Worm (Caenorhabditis elegans) whole organism, L4 larva: ENCODE data around the gene F49F1.12.
A peak's percentile ranks its signal among the peaks of the same experiment; 100 is the strongest.

ENCODE experiments used
- F26F4.8 ChIP-seq: fragments of 200-800 bp; sonication (Bioruptor generic); conservative IDR thresholded peaks from 2 replicates; pipeline ENCODE4 v1.3.6; 2022; ENCODE audit warnings: missing genetic modification characterization, missing compliant biosample characterization
- F44E2.7 ChIP-seq: fragments of 200-800 bp; sonication (Bioruptor generic); IDR thresholded peaks from 2 replicates; pipeline ENCODE4 v2.1.2; 2022; ENCODE audit warnings: missing genetic modification characterization, missing compliant biosample characterization
- T20F7.1 ChIP-seq: fragments of 200-800 bp; sonication (Bioruptor generic); optimal IDR thresholded peaks from 2 replicates; lab custom pipeline; 2018; ENCODE audit warnings: mild to moderate bottlenecking, missing genetic modification characterization, missing compliant biosample characterization
- Y5F2A.4 ChIP-seq: fragments of 200-800 bp; sonication (Bioruptor generic); optimal IDR thresholded peaks from 2 replicates; lab custom pipeline; 2018; ENCODE audit warnings: mild to moderate bottlenecking, missing genetic modification characterization, missing compliant biosample characterization
- Y75B8A.6 ChIP-seq: fragments of 200-800 bp; sonication (Bioruptor generic); IDR thresholded peaks from 2 replicates; pipeline ENCODE4 v1.3.6; 2022; ENCODE audit warnings: missing genetic modification reagents, missing genetic modification characterization, missing compliant biosample characterization
- aha-1 ChIP-seq: fragments of 150-350 bp; peaks from one replicate; lab custom pipeline; 2014; ENCODE audit warnings: missing biosample characterization, missing genetic modification characterization
- aly-2 ChIP-seq: sonication (generic microtip); optimal IDR thresholded peaks from 2 replicates; lab custom pipeline; 2018; ENCODE audit warnings: missing biosample characterization, missing genetic modification characterization
- attf-4 ChIP-seq: sonication (generic microtip); optimal IDR thresholded peaks from 3 replicates; lab custom pipeline; 2017; ENCODE audit warnings: missing biosample characterization, missing genetic modification characterization
- ceh-28 ChIP-seq: fragments of 150-350 bp; optimal IDR thresholded peaks from 2 replicates; lab custom pipeline; 2014; ENCODE audit warnings: missing biosample characterization, missing genetic modification reagents, missing genetic modification characterization
- ces-1 ChIP-seq: fragments of 150-350 bp; sonication (generic microtip); optimal IDR thresholded peaks from 4 replicates; lab custom pipeline; 2014; ENCODE audit warnings: missing biosample characterization, missing genetic modification reagents, missing genetic modification characterization
- cey-2 ChIP-seq: sonication (generic microtip); optimal IDR thresholded peaks from 3 replicates; lab custom pipeline; 2017; ENCODE audit warnings: missing genetic modification characterization, mild to moderate bottlenecking, missing compliant biosample characterization, antibody characterized with exemption, borderline replicate concordance; ENCODE audit not compliant: insufficient read depth
- ctbp-1 ChIP-seq: fragments of 200-800 bp; sonication (Bioruptor generic); IDR thresholded peaks from 2 replicates; pipeline ENCODE4 v1.3.6; 2022; ENCODE audit warnings: missing genetic modification reagents, missing genetic modification characterization, missing compliant biosample characterization
- daf-16 ChIP-seq, 3 experiments: sonication (generic microtip); optimal IDR thresholded peaks; 2 replicates each; lab custom pipeline; 2016 to 2017; ENCODE audit warnings: missing genetic modification characterization in 3 of 3, missing genetic modification reagents in 3 of 3, mild to moderate bottlenecking in 2 of 3, missing compliant biosample characterization in 2 of 3, missing biosample characterization in 1 of 3, moderate library complexity in 1 of 3
- dmd-6 ChIP-seq: fragments of 200-800 bp; sonication (Bioruptor generic); IDR thresholded peaks from 2 replicates; pipeline ENCODE4 v1.3.6; 2022; ENCODE audit warnings: missing genetic modification reagents, missing genetic modification characterization, missing compliant biosample characterization
- dmd-9 ChIP-seq: fragments of 200-800 bp; sonication (Bioruptor generic); IDR thresholded peaks from 2 replicates; pipeline ENCODE4 v1.3.6; 2022; ENCODE audit warnings: missing genetic modification reagents, missing genetic modification characterization, missing compliant biosample characterization
- dve-1 ChIP-seq: sonication (generic microtip); optimal IDR thresholded peaks from 2 replicates; lab custom pipeline; 2017; ENCODE audit warnings: antibody characterized with exemption, mild to moderate bottlenecking, missing genetic modification characterization, missing compliant biosample characterization; ENCODE audit not compliant: insufficient read depth
- gei-8 ChIP-seq: fragments of 200-800 bp; sonication (Bioruptor generic); optimal IDR thresholded peaks from 2 replicates; lab custom pipeline; 2018; ENCODE audit warnings: mild to moderate bottlenecking, missing genetic modification characterization, missing compliant biosample characterization
- hlh-11 ChIP-seq: fragments of 200-800 bp; sonication (Bioruptor generic); optimal IDR thresholded peaks from 2 replicates; lab custom pipeline; 2018; ENCODE audit warnings: mild to moderate bottlenecking, missing genetic modification characterization, missing compliant biosample characterization
- hlh-30 ChIP-seq: sonication (generic microtip); optimal IDR thresholded peaks from 2 replicates; lab custom pipeline; 2017; ENCODE audit warnings: antibody characterized with exemption, mild to moderate bottlenecking, missing genetic modification characterization, missing compliant biosample characterization; ENCODE audit not compliant: insufficient read depth
- jun-1 ChIP-seq: fragments of 150-350 bp; optimal IDR thresholded peaks from 2 replicates; lab custom pipeline; 2014; ENCODE audit warnings: missing biosample characterization, missing genetic modification reagents, missing genetic modification characterization
- lin-1 ChIP-seq: fragments of 200-800 bp; sonication (Bioruptor generic); IDR thresholded peaks from 2 replicates; pipeline ENCODE4 v1.3.6; 2022; ENCODE audit warnings: missing genetic modification reagents, missing genetic modification characterization, missing compliant biosample characterization
- lin-13 ChIP-seq: fragments of 150-350 bp; optimal IDR thresholded peaks from 2 replicates; lab custom pipeline; 2014; ENCODE audit warnings: missing biosample characterization, missing genetic modification reagents, missing genetic modification characterization
- lir-3 ChIP-seq: sonication (generic microtip); optimal IDR thresholded peaks from 2 replicates; lab custom pipeline; 2016; ENCODE audit warnings: mild to moderate bottlenecking, missing genetic modification characterization, missing compliant biosample characterization
- lsy-2 ChIP-seq, 2 experiments: fragments of 150-350 bp in 1 of 2; sonication (generic microtip) in 1 of 2; optimal IDR thresholded peaks; 2 replicates each; lab custom pipeline; 2014 to 2017; ENCODE audit warnings: missing biosample characterization in 2 of 2, missing genetic modification characterization in 2 of 2
- mep-1 ChIP-seq: fragments of 150-350 bp; sonication (generic microtip); optimal IDR thresholded peaks from 3 replicates; lab custom pipeline; 2014; ENCODE audit warnings: missing biosample characterization, missing genetic modification characterization
- nhr-102 ChIP-seq: sonication (generic microtip); optimal IDR thresholded peaks from 2 replicates; lab custom pipeline; 2016; ENCODE audit warnings: mild to moderate bottlenecking, missing genetic modification characterization, moderate library complexity, missing compliant biosample characterization
- nhr-11 ChIP-seq: fragments of 150-350 bp; optimal IDR thresholded peaks from 2 replicates; lab custom pipeline; 2014; ENCODE audit warnings: missing biosample characterization, missing genetic modification characterization
- nhr-28 ChIP-seq: fragments of 150-350 bp; optimal IDR thresholded peaks from 2 replicates; lab custom pipeline; 2014; ENCODE audit warnings: missing biosample characterization, missing genetic modification characterization
- nhr-48 ChIP-seq: sonication (generic microtip); optimal IDR thresholded peaks from 2 replicates; lab custom pipeline; 2016; ENCODE audit warnings: mild to moderate bottlenecking, missing genetic modification characterization, missing compliant biosample characterization
- nhr-77 ChIP-seq: fragments of 150-350 bp; optimal IDR thresholded peaks from 2 replicates; lab custom pipeline; 2014; ENCODE audit warnings: missing biosample characterization, missing genetic modification characterization
- php-3 ChIP-seq: fragments of 200-800 bp; sonication (Bioruptor generic); IDR thresholded peaks from 2 replicates; pipeline ENCODE4 v1.3.6; 2022; ENCODE audit warnings: missing genetic modification reagents, missing genetic modification characterization, missing compliant biosample characterization
- pqm-1 ChIP-seq: sonication (generic microtip); optimal IDR thresholded peaks from 2 replicates; lab custom pipeline; 2017; ENCODE audit warnings: missing biosample characterization, missing genetic modification characterization
- snpc-1.2 ChIP-seq: fragments of 200-800 bp; sonication (Bioruptor generic); IDR thresholded peaks from 2 replicates; pipeline ENCODE4 v1.3.6; 2022; ENCODE audit warnings: missing genetic modification reagents, missing genetic modification characterization, missing compliant biosample characterization
- unc-39 ChIP-seq: sonication (generic microtip); optimal IDR thresholded peaks from 2 replicates; lab custom pipeline; 2017; ENCODE audit warnings: missing biosample characterization, missing genetic modification characterization
- zag-1 ChIP-seq: fragments of 150-350 bp; optimal IDR thresholded peaks from 2 replicates; lab custom pipeline; 2014; ENCODE audit warnings: missing biosample characterization, missing genetic modification characterization
- zip-11 ChIP-seq: fragments of 200-800 bp; sonication (Bioruptor generic); IDR thresholded peaks from 2 replicates; pipeline ENCODE4 v1.3.6; 2022; ENCODE audit warnings: missing genetic modification characterization, missing compliant biosample characterization
- ztf-7 ChIP-seq: fragments of 150-350 bp; optimal IDR thresholded peaks from 2 replicates; lab custom pipeline; 2014; ENCODE audit warnings: missing biosample characterization, missing genetic modification characterization

F49F1.12 gene

ce11 chrIV:4162121-4162520 is 19.2 kb upstream of the F49F1.12 start, which contains the start of gene scrm-5:
Gene scrm-5, plus strand, starts transcription at chrIV:4162421.
- TF ChIP-seq dmd-9 (GFP tag; lab: Robert Waterston, UW): no peak
- TF ChIP-seq zip-11 (GFP tag; lab: Robert Waterston, UW): no peak
- TF ChIP-seq zag-1: no peak
- TF ChIP-seq Y75B8A.6: no peak
- TF ChIP-seq nhr-11: no peak
- no peak for TF ChIP-seq ceh-28
- TF ChIP-seq Y5F2A.4: no peak
- no peak for TF ChIP-seq lin-1 (GFP tag; lab: Robert Waterston, UW)
- TF ChIP-seq lin-13 (GFP tag; lab: Kevin White, UChicago): no peak
- no peak for TF ChIP-seq F44E2.7 (GFP tag; lab: Robert Waterston, UW)

DNA sequence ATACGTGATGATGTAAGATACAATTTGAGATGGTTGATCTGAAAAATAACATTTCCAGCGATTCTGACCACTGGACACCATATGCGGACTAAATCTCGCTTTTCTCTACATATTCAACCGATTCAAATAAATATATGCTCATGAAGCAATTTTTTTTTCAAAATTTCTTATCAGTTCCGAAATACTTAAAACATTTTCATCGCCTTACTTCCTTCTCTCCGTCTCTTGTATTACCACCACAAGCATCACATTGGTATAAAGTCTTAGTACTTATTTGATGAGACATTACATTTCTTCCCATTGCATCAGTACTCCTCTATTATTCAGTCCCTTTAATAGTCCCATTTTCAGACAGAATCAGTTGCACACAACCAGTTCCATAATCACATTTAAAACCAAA is 11.8 kb upstream of the F49F1.12 start, which contains the start of gene K08D10.14:
K08D10.14 (plus strand) TSS at position 301 of the 400 bp plus-strand sequence.
- TF ChIP-seq F26F4.8 (GFP tag; lab: Robert Waterston, UW): no peak
- no peak for TF ChIP-seq aha-1 (tag; lab: Kevin White, UChicago)
- no peak for TF ChIP-seq Y75B8A.6
- no peak for TF ChIP-seq ctbp-1 (GFP tag; lab: Robert Waterston, UW)
- no peak for TF ChIP-seq lir-3
- TF ChIP-seq attf-4: no peak
- no peak for TF ChIP-seq hlh-30 (tag; lab: Kevin White, UChicago)
- no peak for TF ChIP-seq ces-1 (GFP tag; lab: Kevin White, UChicago)
- no peak for TF ChIP-seq snpc-1.2 (GFP tag; lab: Robert Waterston, UW)
- no peak for TF ChIP-seq gei-8 (GFP tag; lab: Kevin White, UChicago)
- no peak for TF ChIP-seq nhr-11
- no peak for TF ChIP-seq cey-2 (tag; lab: Kevin White, UChicago)
- TF ChIP-seq unc-39: no peak
- no peak for TF ChIP-seq mep-1 (tag; lab: Kevin White, UChicago)
- no peak for TF ChIP-seq nhr-48 (tag; lab: Kevin White, UChicago)
- no peak for TF ChIP-seq ztf-7 (tag; lab: Kevin White, UChicago)
- no peak for TF ChIP-seq daf-16 (GFP tag; optimal IDR thresholded peaks at IDR 0.05; lab: Kevin White, UChicago)
- TF ChIP-seq daf-16 (tag; optimal IDR thresholded peaks at IDR 0.05; lab: Kevin White, UChicago): no peak
- TF ChIP-seq, all 104 proteins: peak for 0

DNA sequence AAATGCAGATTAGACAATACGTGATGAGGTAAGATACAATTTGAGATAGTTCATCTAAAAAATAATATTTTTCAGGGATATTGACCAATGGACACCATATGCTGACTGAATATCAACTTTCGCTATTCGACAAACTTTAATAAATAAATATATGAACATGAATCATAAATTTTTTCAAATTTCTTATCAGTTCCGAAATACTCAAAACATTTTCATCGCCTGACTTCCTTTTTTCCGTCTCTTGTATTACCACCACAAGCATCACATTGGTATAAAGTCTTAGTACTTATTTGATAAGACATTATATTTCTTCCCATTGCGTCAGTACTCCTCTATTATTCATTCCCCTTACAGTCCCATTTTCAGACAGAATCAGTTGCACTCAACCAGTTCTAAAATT is 9.3 kb upstream of the F49F1.12 start, which contains the start of the genes K08D10.10 and R07C12.1:
K08D10.10 (plus strand) TSS at position 93 of the 400 bp plus-strand sequence.
R07C12.1 (plus strand) TSS at position 314 of the 400 bp plus-strand sequence.
- TF ChIP-seq lsy-2 (tag; optimal IDR thresholded peaks at IDR 0.05; lab: Kevin White, UChicago) (no peak), nhr-102 (no peak), T20F7.1 (GFP tag; lab: Kevin White, UChicago) (no peak), nhr-28 (tag; lab: Kevin White, UChicago) (peak; percentile 14), hlh-11 (peak; percentile 1), aly-2 (tag; lab: Kevin White, UChicago) (no peak), pqm-1 (peak; percentile 6)

DNA sequence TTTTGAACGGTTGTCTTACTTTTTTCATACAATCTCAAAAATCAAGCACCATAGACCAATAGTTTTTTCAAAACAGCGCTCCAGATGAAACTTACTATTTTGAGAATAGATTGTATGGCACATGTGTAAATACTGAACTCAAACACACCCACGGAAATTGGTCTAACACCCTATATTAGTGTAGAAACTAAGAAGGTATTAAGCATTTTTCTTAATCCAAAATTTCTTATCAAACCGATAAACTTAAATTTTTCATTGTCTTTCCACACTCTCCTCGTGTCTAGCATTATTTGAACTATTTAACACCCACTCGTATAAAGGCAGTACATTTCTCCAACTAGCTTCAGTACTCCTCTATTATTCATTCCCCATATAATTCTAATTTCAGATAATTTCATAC is 7.3 kb upstream of the F49F1.12 start:
- TF ChIP-seq nhr-77 (tag; lab: Kevin White, UChicago) (no peak), pqm-1 (peak; percentile 27), dmd-6 (GFP tag; lab: Robert Waterston, UW) (peak; percentile 16; the same call in 1 of the 2 replicates)

DNA sequence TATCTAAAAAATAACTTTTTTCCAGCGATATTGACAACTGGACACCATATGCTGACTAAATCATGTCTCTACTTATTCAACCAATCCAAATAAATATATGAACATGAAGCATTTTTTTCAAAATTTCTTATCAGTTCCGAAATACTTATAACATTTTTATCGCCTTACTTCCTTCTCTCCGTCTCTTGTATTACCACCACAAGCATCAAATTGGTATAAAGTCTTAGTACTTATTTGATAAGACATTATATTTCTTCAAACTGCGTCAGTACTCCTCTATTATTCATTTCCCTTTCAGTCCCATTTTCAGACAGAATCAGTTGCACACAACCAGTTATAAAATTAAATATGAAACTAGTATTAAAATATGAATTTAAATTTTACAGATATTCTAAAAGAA is 5.0 kb upstream of the F49F1.12 start:
- TF ChIP-seq dve-1 (tag; lab: Kevin White, UChicago) (peak; percentile 40), jun-1 (no peak), zip-11 (GFP tag; lab: Robert Waterston, UW) (no peak), F44E2.7 (GFP tag; lab: Robert Waterston, UW) (no peak), dmd-6 (GFP tag; lab: Robert Waterston, UW) (peak; percentile 70), php-3 (peak; percentile 62; the same call in 1 of the 2 replicates), ces-1 (GFP tag; lab: Kevin White, UChicago) (no peak), nhr-77 (tag; lab: Kevin White, UChicago) (peak; percentile 75), pqm-1 (peak; percentile 93), hlh-11 (peak; percentile 41), nhr-28 (tag; lab: Kevin White, UChicago) (peak; percentile 76)
